Fruit fly (Drosophila melanogaster) whole organism, embryonic: ENCODE measurements around the gene uif.

ENCODE experiments used
- CG12391 ChIP-seq: fragments of 200-800 bp; sonication (Bioruptor generic); optimal IDR thresholded peaks from 3 replicates; lab custom pipeline; 2018; ENCODE audit warnings: missing biosample characterization, mild to moderate bottlenecking, missing genetic modification characterization, moderate library complexity
- CG1603 ChIP-seq: fragments of 200-800 bp; sonication (Bioruptor generic); optimal IDR thresholded peaks from 2 replicates; lab custom pipeline; 2019; ENCODE audit warnings: missing biosample characterization, mild to moderate bottlenecking, missing genetic modification characterization, moderate library complexity
- CG16813 ChIP-seq: fragments of 200-800 bp; sonication (Bioruptor generic); IDR thresholded peaks from 3 replicates; pipeline ENCODE4 v1.3.6; 2022; ENCODE audit warnings: missing biosample characterization, missing genetic modification characterization; ENCODE audit not compliant: partially characterized antibody
- CG17359 ChIP-seq: fragments of 200-800 bp; sonication (Bioruptor generic); optimal IDR thresholded peaks from 3 replicates; lab custom pipeline; 2018; ENCODE audit warnings: missing biosample characterization, mild to moderate bottlenecking, missing genetic modification characterization, moderate library complexity
- CG2120 ChIP-seq: fragments of 200-800 bp; sonication (Bioruptor generic); optimal IDR thresholded peaks from 3 replicates; lab custom pipeline; 2016; ENCODE audit warnings: missing biosample characterization, missing genetic modification characterization
- CG9609 ChIP-seq: fragments of 200-800 bp; sonication (Bioruptor generic); optimal IDR thresholded peaks from 3 replicates; lab custom pipeline; 2016; ENCODE audit warnings: missing biosample characterization, missing genetic modification characterization
- Drgx ChIP-seq: fragments of 200-800 bp; sonication (Bioruptor generic); IDR thresholded peaks from 2 replicates; pipeline ENCODE4 v1.3.6; 2022; ENCODE audit warnings: missing biosample characterization, missing genetic modification characterization
- Gsc ChIP-seq: fragments of 200-800 bp; sonication (Bioruptor generic); IDR thresholded peaks from 2 replicates; pipeline ENCODE4 v1.3.6; 2022; ENCODE audit warnings: missing biosample characterization, missing genetic modification characterization
- dpn ChIP-seq, 2 experiments: fragments of 200-800 bp; sonication (Bioruptor generic); optimal IDR thresholded peaks; 3 replicates each; lab custom pipeline; 2016; ENCODE audit warnings: missing biosample characterization in 2 of 2, missing genetic modification characterization in 2 of 2
- row ChIP-seq: fragments of 200-800 bp; sonication (Bioruptor generic); IDR thresholded peaks from 3 replicates; pipeline ENCODE4 v1.3.6; 2022; ENCODE audit warnings: missing biosample characterization, missing genetic modification characterization
- sima ChIP-seq: fragments of 200-800 bp; sonication (Bioruptor generic); optimal IDR thresholded peaks from 2 replicates; lab custom pipeline; 2016; ENCODE audit warnings: missing biosample characterization, missing genetic modification characterization
- wek ChIP-seq: fragments of 200-800 bp; sonication (Bioruptor generic); optimal IDR thresholded peaks from 3 replicates; lab custom pipeline; 2018; ENCODE audit warnings: missing biosample characterization, mild to moderate bottlenecking, missing genetic modification characterization, moderate library complexity

- TF ChIP-seq CG12391 (tag; lab: Kevin White, UChicago) (no peak), dpn (GFP tag; optimal IDR thresholded peaks at IDR 0.05; lab: Kevin White, UChicago) (no peak), Gsc (GFP tag; lab: Robert Waterston, UW) (no peak), Drgx (GFP tag; lab: Robert Waterston, UW) (no peak), CG2120 (GFP tag; lab: Kevin White, UChicago) (no peak), CG9609 (GFP tag; lab: Kevin White, UChicago) (no peak), CG1603 (no peak), wek (GFP tag; lab: Kevin White, UChicago) (no peak), sima (GFP tag; lab: Kevin White, UChicago) (no peak), CG16813 (GFP tag; lab: Robert Waterston, UW) (no peak), row (GFP tag; lab: Robert Waterston, UW) (no peak), CG17359 (tag; lab: Kevin White, UChicago) (no peak)
Observed at dm6 chr2L:7013157-7013556, 3.0 kb upstream of the uif start, which contains the start of gene CG43322.
